Fruit fly (Drosophila melanogaster) whole organism, embryonic: ENCODE measurements around the gene CG13457.
A peak's percentile ranks its signal among the peaks of the same experiment; 100 is the strongest.

ENCODE experiments used
- Atf6 ChIP-seq: fragments of 200-800 bp; sonication (Bioruptor generic); IDR thresholded peaks from 2 replicates; pipeline ENCODE4 v1.3.6; 2022; ENCODE audit warnings: missing biosample characterization, missing genetic modification characterization
- Bgb ChIP-seq: fragments of 200-800 bp; sonication (Bioruptor generic); IDR thresholded peaks from 2 replicates; pipeline ENCODE4 v1.3.6; 2022; ENCODE audit warnings: missing biosample characterization, missing genetic modification characterization; ENCODE audit not compliant: partially characterized antibody
- CG10274 ChIP-seq: fragments of 200-800 bp; sonication (Bioruptor generic); optimal IDR thresholded peaks from 3 replicates; lab custom pipeline; 2017; ENCODE audit warnings: missing biosample characterization, mild to moderate bottlenecking, missing genetic modification characterization
- CG10431 ChIP-seq: fragments of 200-800 bp; sonication (Bioruptor generic); optimal IDR thresholded peaks from 3 replicates; lab custom pipeline; 2018; ENCODE audit warnings: missing biosample characterization, mild to moderate bottlenecking, missing genetic modification characterization
- CG12299 ChIP-seq: fragments of 200-800 bp; sonication (Bioruptor generic); optimal IDR thresholded peaks from 2 replicates; lab custom pipeline; 2018; ENCODE audit warnings: missing biosample characterization, mild to moderate bottlenecking, missing genetic modification characterization
- CG12769 ChIP-seq: fragments of 200-800 bp; sonication (Bioruptor generic); optimal IDR thresholded peaks from 2 replicates; lab custom pipeline; 2019; ENCODE audit warnings: missing biosample characterization, mild to moderate bottlenecking, missing genetic modification characterization, moderate library complexity
- CG13287 ChIP-seq: fragments of 200-800 bp; sonication (Bioruptor generic); IDR thresholded peaks from 2 replicates; pipeline ENCODE4 v1.3.6; 2022; ENCODE audit warnings: missing biosample characterization, missing genetic modification characterization; ENCODE audit not compliant: partially characterized antibody
- CG13775 ChIP-seq: fragments of 200-800 bp; sonication (Bioruptor generic); optimal IDR thresholded peaks from 3 replicates; lab custom pipeline; 2017; ENCODE audit warnings: missing biosample characterization, mild to moderate bottlenecking, missing genetic modification characterization
- CG15479 ChIP-seq: fragments of 200-800 bp; sonication (Bioruptor generic); optimal IDR thresholded peaks from 3 replicates; lab custom pipeline; 2019; ENCODE audit warnings: missing biosample characterization, mild to moderate bottlenecking, missing genetic modification characterization, moderate library complexity
- CG15514 ChIP-seq: fragments of 200-800 bp; sonication (Bioruptor generic); optimal IDR thresholded peaks from 3 replicates; lab custom pipeline; 2017; ENCODE audit warnings: missing biosample characterization, missing genetic modification characterization, mild to moderate bottlenecking, moderate library complexity, missing genetic modification reagents
- CG3163 ChIP-seq: fragments of 200-800 bp; sonication (Bioruptor generic); optimal IDR thresholded peaks from 3 replicates; lab custom pipeline; 2016; ENCODE audit warnings: missing biosample characterization, missing genetic modification characterization
- CG34224 ChIP-seq: fragments of 200-800 bp; sonication (Bioruptor generic); IDR thresholded peaks from 3 replicates; pipeline ENCODE4 v1.3.6; 2022; ENCODE audit warnings: missing biosample characterization, missing genetic modification characterization; ENCODE audit not compliant: partially characterized antibody
- CG43689 ChIP-seq: fragments of 200-800 bp; sonication (Bioruptor generic); IDR thresholded peaks from 2 replicates; pipeline ENCODE4 v1.3.6; 2022; ENCODE audit warnings: missing biosample characterization, missing genetic modification characterization
- CG6254 ChIP-seq: fragments of 200-800 bp; sonication (Bioruptor generic); optimal IDR thresholded peaks from 3 replicates; lab custom pipeline; 2017; ENCODE audit warnings: mild to moderate bottlenecking, missing biosample characterization, missing genetic modification reagents, missing genetic modification characterization
- CrebB ChIP-seq: fragments of 200-800 bp; sonication (Bioruptor generic); optimal IDR thresholded peaks from 3 replicates; lab custom pipeline; 2018; ENCODE audit warnings: missing biosample characterization, mild to moderate bottlenecking, missing genetic modification characterization
- D ChIP-seq, 2 experiments: fragments of 200-800 bp in 1 of 2; fragments of >200 bp in 1 of 2; sonication (Bioruptor generic) in 1 of 2; optimal IDR thresholded peaks; 2 replicates in 1 of 2; 3 replicates in 1 of 2; lab custom pipeline; 2017; ENCODE audit warnings: mild to moderate bottlenecking in 1 of 2, missing biosample characterization in 1 of 2, missing genetic modification characterization in 1 of 2, missing genetic modification reagents in 1 of 2
- Dll ChIP-seq: fragments of 200-800 bp; sonication (Bioruptor generic); IDR thresholded peaks from 4 replicates; pipeline ENCODE4 v1.3.6; 2022; ENCODE audit warnings: missing biosample characterization, missing genetic modification characterization; ENCODE audit not compliant: partially characterized antibody
- Drgx ChIP-seq: fragments of 200-800 bp; sonication (Bioruptor generic); IDR thresholded peaks from 2 replicates; pipeline ENCODE4 v1.3.6; 2022; ENCODE audit warnings: missing biosample characterization, missing genetic modification characterization
- Hmr ChIP-seq: fragments of 200-800 bp; sonication (Bioruptor generic); optimal IDR thresholded peaks from 3 replicates; lab custom pipeline; 2017; ENCODE audit warnings: mild to moderate bottlenecking, missing biosample characterization, missing genetic modification reagents, missing genetic modification characterization
- Hr78 ChIP-seq, 2 experiments: fragments of 200-800 bp in 1 of 2; fragments of >200 bp in 1 of 2; sonication (Bioruptor generic) in 1 of 2; optimal IDR thresholded peaks; 2 replicates each; lab custom pipeline; 2017 to 2019; ENCODE audit warnings: missing biosample characterization in 2 of 2, missing genetic modification characterization in 2 of 2, mild to moderate bottlenecking in 1 of 2, moderate library complexity in 1 of 2
- Jarid2 ChIP-seq: fragments of 200-800 bp; sonication (Bioruptor generic); optimal IDR thresholded peaks from 3 replicates; lab custom pipeline; 2017; ENCODE audit warnings: mild to moderate bottlenecking, missing biosample characterization, missing genetic modification reagents, missing genetic modification characterization
- NFAT ChIP-seq: fragments of 200-800 bp; sonication (Bioruptor generic); IDR thresholded peaks from 2 replicates; pipeline ENCODE4 v1.3.6; 2022; ENCODE audit warnings: missing biosample characterization, missing genetic modification characterization
- Opbp ChIP-seq: fragments of 200-800 bp; sonication (Bioruptor generic); IDR thresholded peaks from 3 replicates; pipeline ENCODE4 v1.3.6; 2022; ENCODE audit warnings: missing biosample characterization, missing genetic modification characterization; ENCODE audit not compliant: partially characterized antibody
- Sry-β ChIP-seq: fragments of 200-800 bp; sonication (Bioruptor generic); optimal IDR thresholded peaks from 2 replicates; lab custom pipeline; 2018; ENCODE audit warnings: missing biosample characterization, mild to moderate bottlenecking, missing genetic modification characterization, moderate library complexity
- Trl ChIP-seq, 3 experiments: fragments of >200 bp in 2 of 3; fragments of 200-800 bp in 1 of 3; sonication (Bioruptor generic) in 1 of 3; optimal IDR thresholded peaks; 2 replicates in 1 of 3; 3 replicates in 2 of 3; lab custom pipeline; 2016 to 2017; ENCODE audit warnings: missing biosample characterization in 1 of 3, missing genetic modification characterization in 1 of 3
- ab ChIP-seq: fragments of 200-800 bp; sonication (Bioruptor generic); optimal IDR thresholded peaks from 2 replicates; lab custom pipeline; 2016; ENCODE audit warnings: missing biosample characterization, missing genetic modification characterization
- amos ChIP-seq: fragments of 200-800 bp; sonication (Bioruptor generic); IDR thresholded peaks from 2 replicates; pipeline ENCODE4 v1.3.6; 2022; ENCODE audit warnings: missing biosample characterization, missing genetic modification characterization; ENCODE audit not compliant: partially characterized antibody
- bbx ChIP-seq: fragments of 200-800 bp; sonication (Bioruptor generic); IDR thresholded peaks from 2 replicates; pipeline ENCODE4 v1.3.6; 2022; ENCODE audit warnings: missing biosample characterization, missing genetic modification characterization; ENCODE audit not compliant: partially characterized antibody
- bowl ChIP-seq: fragments of 200-800 bp; sonication (Bioruptor generic); IDR thresholded peaks from 2 replicates; pipeline ENCODE4 v1.3.6; 2022; ENCODE audit warnings: missing biosample characterization, missing genetic modification characterization
- dmrt11E ChIP-seq: fragments of 200-800 bp; sonication (Bioruptor generic); optimal IDR thresholded peaks from 3 replicates; lab custom pipeline; 2018; ENCODE audit warnings: missing biosample characterization, mild to moderate bottlenecking, missing genetic modification characterization, moderate library complexity
- ems ChIP-seq: fragments of 200-800 bp; sonication (Bioruptor generic); optimal IDR thresholded peaks from 3 replicates; lab custom pipeline; 2016; ENCODE audit warnings: missing biosample characterization, missing genetic modification characterization
- gcm2 ChIP-seq: fragments of 200-800 bp; sonication (Bioruptor generic); optimal IDR thresholded peaks from 2 replicates; lab custom pipeline; 2016; ENCODE audit warnings: missing biosample characterization, missing genetic modification characterization
- kni ChIP-seq: fragments of 200-800 bp; sonication (Bioruptor generic); optimal IDR thresholded peaks from 3 replicates; lab custom pipeline; 2017; ENCODE audit warnings: mild to moderate bottlenecking, missing biosample characterization, missing genetic modification reagents, missing genetic modification characterization
- lola ChIP-seq, 3 experiments: fragments of >200 bp in 2 of 3; fragments of 200-800 bp in 1 of 3; sonication (Bioruptor generic) in 1 of 3; optimal IDR thresholded peaks; 2 replicates each; lab custom pipeline; 2017 to 2019; ENCODE audit warnings: missing biosample characterization in 3 of 3, missing genetic modification characterization in 3 of 3, mild to moderate bottlenecking in 1 of 3, moderate library complexity in 1 of 3
- otp ChIP-seq: fragments of 200-800 bp; sonication (Bioruptor generic); IDR thresholded peaks from 3 replicates; pipeline ENCODE4, ENCODE4 v1.3.6; 2022; ENCODE audit warnings: missing biosample characterization, missing genetic modification characterization
- pb ChIP-seq: fragments of 200-800 bp; sonication (Bioruptor generic); optimal IDR thresholded peaks from 3 replicates; lab custom pipeline; 2016; ENCODE audit warnings: missing biosample characterization, missing genetic modification characterization
- sc ChIP-seq, 3 experiments: fragments of >200 bp in 2 of 3; fragments of 200-800 bp in 1 of 3; sonication (Bioruptor generic) in 1 of 3; optimal IDR thresholded peaks; 2 replicates in 2 of 3; 3 replicates in 1 of 3; lab custom pipeline; 2017; ENCODE audit warnings: mild to moderate bottlenecking in 1 of 3, missing biosample characterization in 1 of 3, missing genetic modification characterization in 1 of 3, missing genetic modification reagents in 1 of 3
- sens ChIP-seq: fragments of 200-800 bp; sonication (Bioruptor generic); peaks from one replicate; lab custom pipeline; 2016; ENCODE audit warnings: missing biosample characterization, missing genetic modification characterization
- z ChIP-seq: fragments of 200-800 bp; sonication (Bioruptor generic); IDR thresholded peaks from 3 replicates; pipeline ENCODE4 v1.3.6; 2022; ENCODE audit warnings: missing biosample characterization, missing genetic modification characterization

CG13457 gene

DNA sequence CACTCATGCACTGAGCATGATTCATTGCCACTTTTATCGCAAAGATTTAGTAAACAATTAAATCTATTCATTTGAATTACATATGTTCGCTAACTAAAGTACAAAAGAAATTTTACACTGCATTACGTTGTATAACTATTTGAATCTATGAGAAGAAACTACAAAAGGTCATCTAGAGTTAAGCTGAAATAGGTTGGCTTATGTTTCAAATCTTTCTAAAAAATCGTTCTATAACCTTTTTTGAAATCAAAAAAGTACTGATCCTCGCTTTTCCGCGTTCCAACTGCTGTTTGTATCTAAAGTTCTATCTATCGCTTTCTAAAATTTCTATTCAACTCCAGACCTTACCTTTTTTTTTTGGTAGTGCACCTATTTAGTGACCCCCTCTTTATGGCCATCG lies 5.5 kb downstream of the CG13457 start:
- peak; percentile 82 for TF ChIP-seq sens (GFP tag; lab: Kevin White, UChicago)
- TF ChIP-seq Hr78 (GFP tag; optimal IDR thresholded peaks at IDR 0.05; lab: Kevin White, UChicago) = peak in 1 of 2 experiments; percentile 0
- peak; percentile 2 for TF ChIP-seq dmrt11E
- no peak for TF ChIP-seq Hmr (GFP tag; lab: Kevin White, UChicago)
- TF ChIP-seq sc (optimal IDR thresholded peaks at IDR 0.05; lab: Kevin White, UChicago) = no peak
- no peak for TF ChIP-seq sc (GFP tag; optimal IDR thresholded peaks at IDR 0.05; lab: Kevin White, UChicago)
- TF ChIP-seq CG12299 (tag; lab: Kevin White, UChicago) = no peak
- no peak for TF ChIP-seq CG6254 (GFP tag; lab: Kevin White, UChicago)
- no peak for TF ChIP-seq bowl (GFP tag; lab: Robert Waterston, UW)
- TF ChIP-seq lola (GFP tag; optimal IDR thresholded peaks at IDR 0.05; lab: Kevin White, UChicago) = peak in 1 of 3 experiments; percentile 24
- TF ChIP-seq, all 482 proteins: peak for 4

DNA sequence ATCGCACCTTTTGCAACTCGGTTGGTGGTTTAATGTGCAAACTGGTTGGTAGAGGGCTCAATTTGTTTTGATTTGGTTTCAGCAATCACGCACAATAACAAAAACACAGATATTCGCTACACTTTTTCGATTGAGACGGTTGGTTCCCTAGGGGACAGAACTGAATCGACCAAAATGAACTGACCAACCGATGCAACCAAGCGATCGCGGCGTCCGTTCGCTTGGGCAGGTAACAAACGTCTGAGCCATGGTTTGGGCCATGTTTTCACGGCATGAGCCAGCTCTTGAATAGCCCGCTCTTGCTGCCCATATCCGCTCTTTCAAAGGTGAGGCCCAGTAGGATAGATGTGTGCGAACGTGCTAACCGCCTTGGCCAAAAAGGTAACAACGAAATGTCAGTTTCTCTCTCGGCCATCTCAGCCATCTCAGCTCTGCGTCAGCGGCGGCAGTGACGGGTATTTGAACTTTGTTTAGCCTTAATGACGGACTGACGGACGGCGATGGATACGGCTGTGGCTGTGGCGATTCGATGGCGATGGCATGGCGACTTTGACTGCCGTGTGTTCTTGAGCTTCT lies 6.0 kb downstream of the CG13457 start, which contains the start of gene CG16959:
Gene CG16959 (minus strand): TSS at position 245 of the 576 bp plus-strand sequence.
- TF ChIP-seq Atf6 (GFP tag; lab: Robert Waterston, UW) (peak; percentile 43; the same call in 1 of the 2 replicates), CG15514 (GFP tag; lab: Kevin White, UChicago) (peak; percentile 27), z (GFP tag; lab: Robert Waterston, UW) (0 out of 3 replicates have a peak, but pooled peaks have one; percentile 17), Trl (optimal IDR thresholded peaks at IDR 0.05; lab: Kevin White, UChicago) (peak; percentile 50 to 55), Trl (GFP tag; optimal IDR thresholded peaks at IDR 0.05; lab: Kevin White, UChicago) (no peak), kni (GFP tag; lab: Kevin White, UChicago) (peak; percentile 91), Bgb (GFP tag; lab: Robert Waterston, UW) (peak; percentile 27; the same call in 1 of the 2 replicates), CG12769 (peak; percentile 79), Drgx (GFP tag; lab: Robert Waterston, UW) (peak; percentile 21; the same call in 1 of the 2 replicates), Hr78 (GFP tag; optimal IDR thresholded peaks at IDR 0.05; lab: Kevin White, UChicago) (peak in 1 of 2 experiments; percentile 64), Jarid2 (GFP tag; lab: Kevin White, UChicago) (peak; percentile 50), amos (GFP tag; lab: Robert Waterston, UW) (peak; percentile 30; the same call in 1 of the 2 replicates), bbx (peak; percentile 12; the same call in 1 of the 2 replicates), CG13287 (GFP tag; lab: Robert Waterston, UW) (peak; percentile 50; the same call in 1 of the 2 replicates), otp (peak; percentile 42; the same call in 1 of the 3 replicates), Sry-β (no peak), Opbp (GFP tag; lab: Robert Waterston, UW) (0 out of 3 replicates have a peak, but pooled peaks have one; percentile 35), CG15479 (GFP tag; lab: Kevin White, UChicago) (peak; percentile 55), CG10431 (GFP tag; lab: Kevin White, UChicago) (no peak), CG3163 (GFP tag; lab: Kevin White, UChicago) (peak; percentile 71), CrebB (tag; lab: Kevin White, UChicago) (peak; percentile 22), CG43689 (GFP tag; lab: Robert Waterston, UW) (no peak), D (optimal IDR thresholded peaks at IDR 0.05; lab: Kevin White, UChicago) (peak; percentile 81), D (GFP tag; optimal IDR thresholded peaks at IDR 0.05; lab: Kevin White, UChicago) (no peak), Dll (GFP tag; lab: Robert Waterston, UW) (peak; percentile 47; the same call in 1 of the 4 replicates), CG13775 (GFP tag; lab: Kevin White, UChicago) (no peak), NFAT (0 out of 2 replicates have a peak, but pooled peaks have one; percentile 2), ab (no peak), gcm2 (GFP tag; lab: Kevin White, UChicago) (no peak), CG34224 (GFP tag; lab: Robert Waterston, UW) (peak; percentile 30; the same call in 1 of the 3 replicates), ems (no peak), CG10274 (peak; percentile 14), pb (GFP tag; lab: Kevin White, UChicago) (peak; percentile 11)
